Fruit fly (Drosophila melanogaster) whole organism, embryonic: ENCODE results near the gene CG12990.

Experiments used
- Awh ChIP-seq: fragments of 200-800 bp; sonication (Bioruptor generic); IDR thresholded peaks from 2 replicates; pipeline ENCODE4, ENCODE4 v1.3.6; 2022; ENCODE audit warnings: missing biosample characterization, missing genetic modification characterization
- CG10959 ChIP-seq: fragments of 200-800 bp; sonication (Bioruptor generic); IDR thresholded peaks from 2 replicates; pipeline ENCODE4 v1.3.6; 2022; ENCODE audit warnings: missing biosample characterization, missing genetic modification characterization
- CG11695 ChIP-seq: fragments of 200-800 bp; sonication (Bioruptor generic); IDR thresholded peaks from 3 replicates; pipeline ENCODE4 v1.3.6; 2022; ENCODE audit warnings: missing biosample characterization, missing genetic modification characterization
- CG1233 ChIP-seq: fragments of 200-800 bp; sonication (Bioruptor generic); optimal IDR thresholded peaks from 4 replicates; lab custom pipeline; 2018; ENCODE audit warnings: missing biosample characterization, mild to moderate bottlenecking, missing genetic modification characterization
- CG13775 ChIP-seq: fragments of 200-800 bp; sonication (Bioruptor generic); optimal IDR thresholded peaks from 3 replicates; lab custom pipeline; 2017; ENCODE audit warnings: missing biosample characterization, mild to moderate bottlenecking, missing genetic modification characterization
- CG16863 ChIP-seq: fragments of 200-800 bp; sonication (Bioruptor generic); optimal IDR thresholded peaks from 3 replicates; lab custom pipeline; 2016; ENCODE audit warnings: missing biosample characterization, missing genetic modification characterization
- CG17385 ChIP-seq: fragments of 200-800 bp; sonication (Bioruptor generic); optimal IDR thresholded peaks from 3 replicates; lab custom pipeline; 2018; ENCODE audit warnings: missing biosample characterization, mild to moderate bottlenecking, missing genetic modification characterization
- CG1792 ChIP-seq: fragments of 200-800 bp; sonication (Bioruptor generic); optimal IDR thresholded peaks from 2 replicates; lab custom pipeline; 2016; ENCODE audit warnings: missing biosample characterization, missing genetic modification characterization
- CG2889 ChIP-seq: fragments of 200-800 bp; sonication (Bioruptor generic); IDR thresholded peaks from 3 replicates; pipeline ENCODE4 v1.3.6; 2022; ENCODE audit warnings: missing biosample characterization, missing genetic modification characterization
- CG31388 ChIP-seq: fragments of 200-800 bp; sonication (Bioruptor generic); optimal IDR thresholded peaks from 2 replicates; lab custom pipeline; 2016; ENCODE audit warnings: missing biosample characterization, missing genetic modification characterization
- CG31441 ChIP-seq: fragments of 200-800 bp; sonication (Bioruptor generic); IDR thresholded peaks from 2 replicates; pipeline ENCODE4 v1.3.6; 2022; ENCODE audit warnings: missing biosample characterization, missing genetic modification characterization
- CG32532 ChIP-seq: fragments of 200-800 bp; sonication (Bioruptor generic); IDR thresholded peaks from 2 replicates; pipeline ENCODE4 v1.3.6; 2022; ENCODE audit warnings: missing biosample characterization, missing genetic modification characterization
- CG4360 ChIP-seq: fragments of 200-800 bp; sonication (Bioruptor generic); IDR thresholded peaks from 2 replicates; pipeline ENCODE4 v1.3.6; 2022; ENCODE audit warnings: missing biosample characterization, missing genetic modification characterization
- CG6854 ChIP-seq: fragments of 200-800 bp; sonication (Bioruptor generic); optimal IDR thresholded peaks from 3 replicates; lab custom pipeline; 2017; ENCODE audit warnings: missing biosample characterization, mild to moderate bottlenecking, missing genetic modification characterization
- CG8281 ChIP-seq: fragments of 200-800 bp; sonication (Bioruptor generic); optimal IDR thresholded peaks from 2 replicates; lab custom pipeline; 2018; ENCODE audit warnings: missing biosample characterization, mild to moderate bottlenecking, missing genetic modification characterization, moderate library complexity
- CG9609 ChIP-seq: fragments of 200-800 bp; sonication (Bioruptor generic); optimal IDR thresholded peaks from 3 replicates; lab custom pipeline; 2016; ENCODE audit warnings: missing biosample characterization, missing genetic modification characterization
- CG9932 ChIP-seq: fragments of 200-800 bp; sonication (Bioruptor generic); IDR thresholded peaks from 2 replicates; pipeline ENCODE4 v1.3.6; 2022; ENCODE audit warnings: missing biosample characterization, missing genetic modification characterization
- CHES-1-like ChIP-seq: fragments of 200-800 bp; sonication (Bioruptor generic); optimal IDR thresholded peaks from 2 replicates; lab custom pipeline; 2016; ENCODE audit warnings: missing biosample characterization, missing genetic modification characterization
- CTCF ChIP-seq: fragments of 200-800 bp; sonication (Bioruptor generic); optimal IDR thresholded peaks from 2 replicates; lab custom pipeline; 2017; ENCODE audit warnings: missing biosample characterization, mild to moderate bottlenecking, missing genetic modification characterization, moderate library complexity
- Chrac-16 ChIP-seq: fragments of 200-800 bp; sonication (Bioruptor generic); optimal IDR thresholded peaks from 3 replicates; lab custom pipeline; 2016; ENCODE audit warnings: missing biosample characterization, missing genetic modification characterization
- Fer2 ChIP-seq: fragments of 200-800 bp; sonication (Bioruptor generic); optimal IDR thresholded peaks from 2 replicates; lab custom pipeline; 2018; ENCODE audit warnings: missing biosample characterization, mild to moderate bottlenecking, missing genetic modification characterization, moderate library complexity
- H15 ChIP-seq: fragments of 200-800 bp; sonication (Bioruptor generic); IDR thresholded peaks from 3 replicates; pipeline ENCODE4 v1.3.6; 2022; ENCODE audit warnings: missing biosample characterization, missing genetic modification characterization
- Mrtf ChIP-seq: fragments of 200-800 bp; sonication (Bioruptor generic); IDR thresholded peaks from 3 replicates; pipeline ENCODE4 v1.3.6; 2022; ENCODE audit warnings: missing biosample characterization, missing genetic modification characterization
- Optix ChIP-seq: fragments of 200-800 bp; sonication (Bioruptor generic); IDR thresholded peaks from 3 replicates; pipeline ENCODE4 v1.3.6; 2022; ENCODE audit warnings: missing biosample characterization, missing genetic modification characterization
- PHDP ChIP-seq: fragments of 200-800 bp; sonication (Bioruptor generic); optimal IDR thresholded peaks from 3 replicates; lab custom pipeline; 2018; ENCODE audit warnings: missing biosample characterization, mild to moderate bottlenecking, missing genetic modification characterization, moderate library complexity
- Rx ChIP-seq: fragments of 200-800 bp; sonication (Bioruptor generic); IDR thresholded peaks from 2 replicates; pipeline ENCODE4 v1.3.6; 2022; ENCODE audit warnings: missing biosample characterization, missing genetic modification characterization
- Spps ChIP-seq: fragments of 200-800 bp; sonication (Bioruptor generic); optimal IDR thresholded peaks from 2 replicates; lab custom pipeline; 2018; ENCODE audit warnings: missing biosample characterization, mild to moderate bottlenecking, missing genetic modification characterization
- Tbp ChIP-seq: fragments of >200 bp; optimal IDR thresholded peaks from 2 replicates; lab custom pipeline; 2018; ENCODE audit warnings: missing biosample characterization, missing genetic modification characterization
- YL-1 ChIP-seq: fragments of 200-800 bp; sonication (Bioruptor generic); optimal IDR thresholded peaks from 3 replicates; lab custom pipeline; 2017; ENCODE audit warnings: missing biosample characterization, mild to moderate bottlenecking, missing genetic modification characterization
- bcd ChIP-seq: fragments of 200-800 bp; sonication (Bioruptor generic); optimal IDR thresholded peaks from 2 replicates; lab custom pipeline; 2017; ENCODE audit warnings: missing biosample characterization, mild to moderate bottlenecking, missing genetic modification characterization
- cas ChIP-seq: fragments of 200-800 bp; sonication (Bioruptor generic); IDR thresholded peaks from 2 replicates; pipeline ENCODE4 v1.3.6; 2022; ENCODE audit warnings: missing biosample characterization, missing genetic modification characterization
- chif ChIP-seq, 2 experiments: fragments of 200-800 bp; sonication (Bioruptor generic); optimal IDR thresholded peaks; 3 replicates each; lab custom pipeline; 2016; ENCODE audit warnings: missing biosample characterization in 2 of 2, missing genetic modification characterization in 2 of 2
- croc ChIP-seq: fragments of 200-800 bp; sonication (Bioruptor generic); conservative IDR thresholded peaks from 3 replicates; pipeline ENCODE4 v1.3.6; 2022; ENCODE audit warnings: missing biosample characterization, missing genetic modification characterization
- dati ChIP-seq: fragments of 200-800 bp; sonication (Bioruptor generic); IDR thresholded peaks from 2 replicates; pipeline ENCODE4 v1.3.6; 2022; ENCODE audit warnings: missing biosample characterization, missing genetic modification characterization
- exex ChIP-seq: fragments of 200-800 bp; sonication (Bioruptor generic); optimal IDR thresholded peaks from 4 replicates; lab custom pipeline; 2018; ENCODE audit warnings: missing biosample characterization, mild to moderate bottlenecking, missing genetic modification characterization, moderate library complexity
- eyg ChIP-seq: fragments of 200-800 bp; sonication (Bioruptor generic); optimal IDR thresholded peaks from 3 replicates; lab custom pipeline; 2016; ENCODE audit warnings: missing biosample characterization, missing genetic modification characterization
- fd102C ChIP-seq: fragments of 200-800 bp; sonication (Bioruptor generic); optimal IDR thresholded peaks from 2 replicates; lab custom pipeline; 2018; ENCODE audit warnings: missing biosample characterization, mild to moderate bottlenecking, missing genetic modification characterization, moderate library complexity
- fru ChIP-seq: fragments of >200 bp; optimal IDR thresholded peaks from 2 replicates; lab custom pipeline; 2017
- hb ChIP-seq: fragments of 200-800 bp; sonication (Bioruptor generic); IDR thresholded peaks from 3 replicates; pipeline ENCODE4 v1.3.6; 2022; ENCODE audit warnings: missing biosample characterization, missing genetic modification characterization; ENCODE audit not compliant: partially characterized antibody
- jumu ChIP-seq: fragments of 200-800 bp; sonication (Bioruptor generic); optimal IDR thresholded peaks from 3 replicates; lab custom pipeline; 2016; ENCODE audit warnings: missing biosample characterization, missing genetic modification characterization
- kay ChIP-seq: fragments of 200-800 bp; sonication (Bioruptor generic); optimal IDR thresholded peaks from 2 replicates; lab custom pipeline; 2016; ENCODE audit warnings: missing biosample characterization, missing genetic modification characterization
- lbe ChIP-seq: fragments of 200-800 bp; sonication (Bioruptor generic); optimal IDR thresholded peaks from 2 replicates; lab custom pipeline; 2016; ENCODE audit warnings: missing biosample characterization, mild to moderate bottlenecking, missing genetic modification characterization
- lmd ChIP-seq: fragments of 200-800 bp; sonication (Bioruptor generic); IDR thresholded peaks from 2 replicates; pipeline ENCODE4 v1.3.6; 2022; ENCODE audit warnings: missing biosample characterization, missing genetic modification characterization
- nmo ChIP-seq: fragments of 200-800 bp; sonication (Bioruptor generic); optimal IDR thresholded peaks from 2 replicates; lab custom pipeline; 2018; ENCODE audit warnings: missing biosample characterization, mild to moderate bottlenecking, missing genetic modification characterization, moderate library complexity
- odd ChIP-seq: fragments of 200-800 bp; sonication (Bioruptor generic); optimal IDR thresholded peaks from 2 replicates; lab custom pipeline; 2017; ENCODE audit warnings: missing biosample characterization, mild to moderate bottlenecking, missing genetic modification characterization
- prd ChIP-seq, 3 experiments: fragments of >200 bp in 2 of 3; fragments of 200-800 bp in 1 of 3; sonication (Bioruptor generic) in 1 of 3; optimal IDR thresholded peaks in 2 of 3; IDR thresholded peaks in 1 of 3; 2 replicates in 2 of 3; 3 replicates in 1 of 3; pipeline versions ENCODE4 v1.3.6 to Lab custom; 2017 to 2022; ENCODE audit warnings: missing biosample characterization in 1 of 3, missing genetic modification characterization in 1 of 3
- psq ChIP-seq: fragments of 200-800 bp; sonication (Bioruptor generic); optimal IDR thresholded peaks from 2 replicates; lab custom pipeline; 2017; ENCODE audit warnings: missing biosample characterization, missing genetic modification characterization
- rib ChIP-seq: fragments of 200-800 bp; sonication (Bioruptor generic); IDR thresholded peaks from 2 replicates; pipeline ENCODE4 v1.3.6; 2022; ENCODE audit warnings: missing biosample characterization, missing genetic modification characterization
- sim ChIP-seq: fragments of 200-800 bp; sonication (Bioruptor generic); IDR thresholded peaks from 2 replicates; pipeline ENCODE4 v1.3.6; 2022; ENCODE audit warnings: missing biosample characterization, missing genetic modification characterization
- slbo ChIP-seq: fragments of 200-800 bp; sonication (Bioruptor generic); IDR thresholded peaks from 2 replicates; pipeline ENCODE4 v1.3.6; 2022; ENCODE audit warnings: missing biosample characterization, missing genetic modification characterization
- stc ChIP-seq: fragments of 200-800 bp; sonication (Bioruptor generic); IDR thresholded peaks from 2 replicates; pipeline ENCODE4 v1.3.6; 2022; ENCODE audit warnings: missing biosample characterization, missing genetic modification characterization
- vvl ChIP-seq: fragments of 200-800 bp; sonication (Bioruptor generic); IDR thresholded peaks from 2 replicates; pipeline ENCODE4 v1.3.6; 2022; ENCODE audit warnings: missing biosample characterization, missing genetic modification characterization
- yki ChIP-seq: fragments of >200 bp; optimal IDR thresholded peaks from 3 replicates; lab custom pipeline; 2018

CG12990 gene

DNA sequence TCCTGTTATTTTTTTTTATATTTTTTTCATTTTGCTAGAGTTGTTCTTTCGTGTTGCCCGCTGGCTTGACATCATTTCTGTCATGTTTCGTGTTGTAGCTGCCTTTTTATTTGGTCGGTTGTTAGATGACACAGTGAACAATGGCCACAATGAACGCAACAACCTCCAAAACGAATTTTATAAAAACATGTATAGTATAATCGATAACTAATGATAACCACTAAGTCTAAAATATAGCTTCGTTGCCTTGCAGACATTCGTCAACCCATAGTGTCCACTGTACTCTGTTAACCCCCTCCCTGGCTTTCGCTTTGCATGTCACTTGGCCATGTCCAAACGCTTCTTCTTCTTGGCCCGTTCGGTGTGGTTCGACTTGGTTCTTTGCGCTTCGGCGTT lies 42.0 kb upstream of the CG12990 start (continued):
- TF ChIP-seq Rx (GFP tag; lab: Robert Waterston, UW), result peak; percentile 78
- TF ChIP-seq slbo (GFP tag; lab: Robert Waterston, UW), result peak; percentile 88
- TF ChIP-seq kay, result no peak
- peak; percentile 59 for TF ChIP-seq Spps
- TF ChIP-seq chif (GFP tag; optimal IDR thresholded peaks at IDR 0.05; lab: Kevin White, UChicago), result peak; percentile 68 to 79
- TF ChIP-seq fru (lab: Kevin White, UChicago), result no peak
- TF ChIP-seq Mrtf (GFP tag; lab: Robert Waterston, UW), result peak; percentile 74
- peak; percentile 40 for TF ChIP-seq CG31388 (GFP tag; lab: Kevin White, UChicago)
- TF ChIP-seq CG13775 (GFP tag; lab: Kevin White, UChicago), result no peak
- peak; percentile 61 for TF ChIP-seq CG9609 (GFP tag; lab: Kevin White, UChicago)
- TF ChIP-seq CG2889 (GFP tag; lab: Robert Waterston, UW), result peak; percentile 70
- TF ChIP-seq Awh (GFP tag; lab: Robert Waterston, UW), result peak; percentile 86
- TF ChIP-seq vvl (GFP tag; lab: Robert Waterston, UW), result peak; percentile 92
- peak; percentile 57 for TF ChIP-seq CG1792
- peak; percentile 75 for TF ChIP-seq CG32532 (GFP tag; lab: Robert Waterston, UW)
- TF ChIP-seq nmo (GFP tag; lab: Kevin White, UChicago), result peak; percentile 43
- TF ChIP-seq H15 (GFP tag; lab: Robert Waterston, UW), result peak; percentile 82
- TF ChIP-seq CG9932 (GFP tag; lab: Robert Waterston, UW), result peak; percentile 77
- peak; percentile 52 for TF ChIP-seq CG1233 (GFP tag; lab: Kevin White, UChicago)
- TF ChIP-seq sim (GFP tag; lab: Robert Waterston, UW), result peak; percentile 71
- peak; percentile 43; the same call in 1 of the 2 replicates for TF ChIP-seq CG4360 (GFP tag; lab: Robert Waterston, UW)
- TF ChIP-seq YL-1, result no peak
- TF ChIP-seq rib (GFP tag; lab: Robert Waterston, UW), result peak; percentile 73
- peak; percentile 39; the same call in 2 of the 3 replicates for TF ChIP-seq CG11695 (GFP tag; lab: Robert Waterston, UW)
- TF ChIP-seq dati (GFP tag; lab: Robert Waterston, UW), result peak; percentile 37; the same call in 1 of the 2 replicates
- TF ChIP-seq bcd (GFP tag; lab: Kevin White, UChicago), result peak; percentile 26
- no peak for TF ChIP-seq CG8281 (tag; lab: Kevin White, UChicago)
- TF ChIP-seq Fer2 (tag; lab: Kevin White, UChicago), result peak; percentile 40
- TF ChIP-seq CTCF (GFP tag; lab: Kevin White, UChicago), result no peak
- no peak for TF ChIP-seq hb (GFP tag; lab: Robert Waterston, UW)
- TF ChIP-seq jumu (GFP tag; lab: Kevin White, UChicago), result peak; percentile 71
- no peak for TF ChIP-seq Tbp (GFP tag; lab: Kevin White, UChicago)
- TF ChIP-seq croc (GFP tag; lab: Robert Waterston, UW), result peak; percentile 79
- peak; percentile 58 for TF ChIP-seq CHES-1-like
- TF ChIP-seq CG16863 (GFP tag; lab: Kevin White, UChicago), result peak; percentile 78
- peak; percentile 70 for TF ChIP-seq Chrac-16 (GFP tag; lab: Kevin White, UChicago)
- TF ChIP-seq CG10959 (GFP tag; lab: Robert Waterston, UW), result peak; percentile 76
- TF ChIP-seq PHDP (tag; lab: Kevin White, UChicago), result peak; percentile 57
- TF ChIP-seq lbe (GFP tag; lab: Kevin White, UChicago), result no peak
- no peak for TF ChIP-seq yki (lab: Kevin White, UChicago)
- no peak for TF ChIP-seq exex (tag; lab: Kevin White, UChicago)
- no peak for TF ChIP-seq fd102C (GFP tag; lab: Kevin White, UChicago)
- TF ChIP-seq eyg (GFP tag; lab: Kevin White, UChicago), result no peak
- TF ChIP-seq lmd (GFP tag; lab: Robert Waterston, UW), result peak; percentile 87
- no peak for TF ChIP-seq prd (optimal IDR thresholded peaks at IDR 0.05; lab: Kevin White, UChicago)
- peak; percentile 89 for TF ChIP-seq prd (GFP tag; IDR thresholded peaks at IDR 0.05; lab: Robert Waterston, UW)
- TF ChIP-seq stc (GFP tag; lab: Robert Waterston, UW), result peak; percentile 61
- TF ChIP-seq cas (GFP tag; lab: Robert Waterston, UW), result no peak
- peak; percentile 64; the same call in 1 of the 2 replicates for TF ChIP-seq CG31441
- TF ChIP-seq Optix, result peak; percentile 81
- TF ChIP-seq CG17385, result peak; percentile 62
- TF ChIP-seq psq (GFP tag; lab: Kevin White, UChicago), result no peak
- TF ChIP-seq CG6854 (GFP tag; lab: Kevin White, UChicago), result no peak
- TF ChIP-seq odd, result no peak
